Worm (Caenorhabditis elegans): ENCODE measurements around the gene oac-15.

- TF ChIP-seq unc-39 (tag; optimal IDR thresholded peaks at IDR 0.05), result no peak
- no peak for TF ChIP-seq nhr-12 (tag; optimal IDR thresholded peaks at IDR 0.05)
- no peak for TF ChIP-seq unc-62 (GFP tag; optimal IDR thresholded peaks at IDR 0.05)
- no peak for TF ChIP-seq nhr-76 (tag; optimal IDR thresholded peaks at IDR 0.05)
Measured at ce11 chrV:16213323-16213722, 3.6 kb upstream of the oac-15 start.

Measured in whole organism, mixed stage, embryonic.